Worm (Caenorhabditis elegans) whole organism, young adult: ENCODE data around the gene oxi-1.

Experiments used
- B0019.2 ChIP-seq: fragments of 200-800 bp; sonication (Bioruptor generic); conservative IDR thresholded peaks from 2 replicates; pipeline ENCODE4 v1.3.6; 2022; ENCODE audit warnings: missing genetic modification reagents, missing genetic modification characterization, missing compliant biosample characterization
- B0035.1 ChIP-seq: sonication (generic microtip); optimal IDR thresholded peaks from 2 replicates; lab custom pipeline; 2016; ENCODE audit warnings: missing genetic modification characterization, mild to moderate bottlenecking, missing compliant biosample characterization, missing genotype, missing genetic modification reagents
- F33H1.4 ChIP-seq: fragments of 200-800 bp; sonication (Bioruptor generic); IDR thresholded peaks from 2 replicates; pipeline ENCODE4 v1.3.6; 2022; ENCODE audit warnings: missing genetic modification reagents, missing genetic modification characterization, missing compliant biosample characterization
- F49E8.2 ChIP-seq: sonication (generic microtip); optimal IDR thresholded peaks from 3 replicates; lab custom pipeline; 2017; ENCODE audit warnings: missing genetic modification characterization, mild to moderate bottlenecking, missing compliant biosample characterization, antibody characterized with exemption, moderate library complexity; ENCODE audit not compliant: insufficient read depth
- F52B5.7 ChIP-seq: sonication (generic microtip); optimal IDR thresholded peaks from 2 replicates; lab custom pipeline; 2016; ENCODE audit warnings: mild to moderate bottlenecking, missing genetic modification characterization, missing compliant biosample characterization
- K12H6.12 ChIP-seq: fragments of 200-800 bp; sonication (Bioruptor generic); optimal IDR thresholded peaks from 2 replicates; lab custom pipeline; 2018; ENCODE audit warnings: mild to moderate bottlenecking, missing genetic modification characterization, missing compliant biosample characterization
- Y79H2A.3 ChIP-seq: fragments of 200-800 bp; sonication (Bioruptor generic); conservative IDR thresholded peaks from 2 replicates; pipeline ENCODE4 v1.3.6; 2022; ENCODE audit warnings: missing genetic modification reagents, missing genetic modification characterization, missing compliant biosample characterization
- akir-1 ChIP-seq: fragments of 200-800 bp; sonication (Bioruptor generic); optimal IDR thresholded peaks from 2 replicates; lab custom pipeline; 2018; ENCODE audit warnings: mild to moderate bottlenecking, missing genetic modification characterization, moderate library complexity, missing compliant biosample characterization
- aptf-2 ChIP-seq: fragments of 200-800 bp; sonication (Bioruptor generic); conservative IDR thresholded peaks from 2 replicates; pipeline ENCODE4 v1.3.6; 2022; ENCODE audit warnings: missing genetic modification reagents, missing genetic modification characterization, missing compliant biosample characterization
- aptf-3 ChIP-seq: fragments of 200-800 bp; sonication (Bioruptor generic); IDR thresholded peaks from 2 replicates; pipeline ENCODE4 v1.3.6; 2022; ENCODE audit warnings: missing genetic modification characterization, missing compliant biosample characterization
- attf-3 ChIP-seq: fragments of 200-800 bp; sonication (Bioruptor generic); conservative IDR thresholded peaks from 2 replicates; pipeline ENCODE4 v1.3.6; 2022; ENCODE audit warnings: missing genetic modification reagents, missing genetic modification characterization, missing compliant biosample characterization
- ccch-3 ChIP-seq: fragments of 200-800 bp; sonication (Bioruptor generic); optimal IDR thresholded peaks from 2 replicates; lab custom pipeline; 2018; ENCODE audit warnings: mild to moderate bottlenecking, missing genetic modification characterization, missing compliant biosample characterization
- cebp-2 ChIP-seq: fragments of 200-800 bp; sonication (Bioruptor generic); IDR thresholded peaks from 2 replicates; pipeline ENCODE4 v1.3.6; 2022; ENCODE audit warnings: missing genetic modification characterization, missing compliant biosample characterization
- ceh-100 ChIP-seq: fragments of 200-800 bp; sonication (Bioruptor generic); IDR thresholded peaks from 2 replicates; pipeline ENCODE4 v1.3.6; 2022; ENCODE audit warnings: missing genetic modification reagents, missing genetic modification characterization, missing compliant biosample characterization
- ceh-40 ChIP-seq: fragments of 200-800 bp; sonication (Bioruptor generic); IDR thresholded peaks from 2 replicates; pipeline ENCODE4 v1.3.6; 2022; ENCODE audit warnings: missing genetic modification characterization, missing compliant biosample characterization
- ceh-79 ChIP-seq: sonication (generic microtip); optimal IDR thresholded peaks from 2 replicates; lab custom pipeline; 2017; ENCODE audit warnings: mild to moderate bottlenecking, missing genetic modification characterization, missing compliant biosample characterization
- ceh-91 ChIP-seq: fragments of 200-800 bp; sonication (Bioruptor generic); IDR thresholded peaks from 2 replicates; pipeline ENCODE4 v1.3.6; 2022; ENCODE audit warnings: missing genetic modification reagents, missing genetic modification characterization, missing compliant biosample characterization
- dpl-1 ChIP-seq: fragments of 150-350 bp; optimal IDR thresholded peaks from 2 replicates; lab custom pipeline; 2014; ENCODE audit warnings: missing biosample characterization, missing genetic modification reagents, missing genetic modification characterization
- egl-18 ChIP-seq: fragments of 200-800 bp; sonication (Bioruptor generic); IDR thresholded peaks from 2 replicates; pipeline ENCODE4 v1.3.6; 2022; ENCODE audit warnings: missing genetic modification reagents, missing genetic modification characterization, missing compliant biosample characterization
- ets-4 ChIP-seq: fragments of 200-800 bp; sonication (Bioruptor generic); optimal IDR thresholded peaks from 2 replicates; lab custom pipeline; 2018; ENCODE audit warnings: mild to moderate bottlenecking, missing genetic modification characterization, missing compliant biosample characterization
- gei-17 ChIP-seq: fragments of 200-800 bp; sonication (Bioruptor generic); optimal IDR thresholded peaks from 2 replicates; lab custom pipeline; 2018; ENCODE audit warnings: mild to moderate bottlenecking, missing genetic modification characterization, missing compliant biosample characterization
- him-1 ChIP-seq: sonication (generic microtip); optimal IDR thresholded peaks from 2 replicates; lab custom pipeline; 2016; ENCODE audit warnings: missing genotype, missing genetic modification reagents, missing genetic modification characterization, missing compliant biosample characterization
- hlh-26 ChIP-seq: fragments of 200-800 bp; sonication (Bioruptor generic); conservative IDR thresholded peaks from 2 replicates; pipeline ENCODE4 v1.3.6; 2022; ENCODE audit warnings: missing genetic modification reagents, missing genetic modification characterization, missing compliant biosample characterization
- hmg-20 ChIP-seq: fragments of 200-800 bp; sonication (Bioruptor generic); IDR thresholded peaks from 2 replicates; pipeline ENCODE4 v1.3.6; 2022; ENCODE audit warnings: missing genetic modification reagents, missing genetic modification characterization, missing compliant biosample characterization
- lag-1 ChIP-seq: fragments of 200-800 bp; sonication (Bioruptor generic); IDR thresholded peaks from 2 replicates; pipeline ENCODE4 v1.3.6; 2022; ENCODE audit warnings: missing genetic modification reagents, missing genetic modification characterization, missing compliant biosample characterization
- let-607 ChIP-seq, 2 experiments: fragments of 200-800 bp in 1 of 2; sonication (Bioruptor generic) in 1 of 2; sonication (generic microtip) in 1 of 2; optimal IDR thresholded peaks; 2 replicates each; lab custom pipeline; 2016 to 2018; ENCODE audit warnings: mild to moderate bottlenecking in 2 of 2, missing compliant biosample characterization in 2 of 2, missing genetic modification characterization in 2 of 2, moderate library complexity in 2 of 2, missing genotype in 1 of 2
- lin-40 ChIP-seq: sonication (generic microtip); optimal IDR thresholded peaks from 2 replicates; lab custom pipeline; 2016; ENCODE audit warnings: missing genetic modification characterization, mild to moderate bottlenecking, missing compliant biosample characterization, missing genotype, missing genetic modification reagents
- lin-54 ChIP-seq: fragments of 200-800 bp; sonication (Bioruptor generic); optimal IDR thresholded peaks from 2 replicates; lab custom pipeline; 2018; ENCODE audit warnings: mild to moderate bottlenecking, missing genetic modification characterization, missing compliant biosample characterization
- lir-1 ChIP-seq: fragments of 200-800 bp; sonication (Bioruptor generic); conservative IDR thresholded peaks from 2 replicates; pipeline ENCODE4 v1.3.6; 2022; ENCODE audit warnings: missing genetic modification reagents, missing genetic modification characterization, missing compliant biosample characterization
- madf-3 ChIP-seq: fragments of 200-800 bp; sonication (Bioruptor generic); IDR thresholded peaks from 2 replicates; pipeline ENCODE4 v1.3.6; 2022; ENCODE audit warnings: missing genetic modification reagents, missing genetic modification characterization, missing compliant biosample characterization
- mcd-1 ChIP-seq: fragments of 200-800 bp; sonication (Bioruptor generic); IDR thresholded peaks from 2 replicates; pipeline ENCODE4 v1.3.6; 2022; ENCODE audit warnings: missing genetic modification reagents, missing genetic modification characterization, missing compliant biosample characterization
- mel-28 ChIP-seq: sonication (generic microtip); optimal IDR thresholded peaks from 2 replicates; lab custom pipeline; 2016; ENCODE audit warnings: borderline replicate concordance, mild to moderate bottlenecking, missing genetic modification characterization, missing compliant biosample characterization
- mes-4 ChIP-seq: sonication (generic microtip); optimal IDR thresholded peaks from 2 replicates; lab custom pipeline; 2016; ENCODE audit warnings: missing genotype, missing genetic modification characterization, missing compliant biosample characterization
- nhr-27 ChIP-seq: fragments of 200-800 bp; sonication (Bioruptor generic); optimal IDR thresholded peaks from 2 replicates; lab custom pipeline; 2018; ENCODE audit warnings: mild to moderate bottlenecking, missing genetic modification characterization, moderate library complexity, missing compliant biosample characterization
- nhr-90 ChIP-seq: sonication (generic microtip); optimal IDR thresholded peaks from 2 replicates; lab custom pipeline; 2016; ENCODE audit warnings: missing genotype, mild to moderate bottlenecking, missing genetic modification characterization, missing compliant biosample characterization
- rcor-1 ChIP-seq: fragments of 200-800 bp; sonication (Bioruptor generic); IDR thresholded peaks from 2 replicates; pipeline ENCODE4 v1.3.6; 2022; ENCODE audit warnings: missing genetic modification reagents, missing genetic modification characterization, missing compliant biosample characterization
- rec-8 ChIP-seq, 2 experiments: sonication (generic microtip); optimal IDR thresholded peaks; 2 replicates each; lab custom pipeline; 2016; ENCODE audit warnings: mild to moderate bottlenecking in 2 of 2, missing genetic modification characterization in 2 of 2, missing genetic modification reagents in 2 of 2, missing genotype in 2 of 2, missing biosample characterization in 1 of 2, missing compliant biosample characterization in 1 of 2, moderate library complexity in 1 of 2
- repo-1 ChIP-seq: sonication (generic microtip); optimal IDR thresholded peaks from 2 replicates; lab custom pipeline; 2017; ENCODE audit warnings: mild to moderate bottlenecking, missing genetic modification characterization, missing compliant biosample characterization
- snpc-1.1 ChIP-seq: sonication (generic microtip); optimal IDR thresholded peaks from 2 replicates; lab custom pipeline; 2017; ENCODE audit warnings: missing genetic modification characterization, mild to moderate bottlenecking, missing compliant biosample characterization, antibody characterized with exemption, moderate library complexity, missing genotype, missing genetic modification reagents; ENCODE audit not compliant: insufficient read depth
- snpc-3.4 ChIP-seq: sonication (generic microtip); optimal IDR thresholded peaks from 2 replicates; lab custom pipeline; 2017; ENCODE audit warnings: missing genetic modification characterization, mild to moderate bottlenecking, missing compliant biosample characterization, antibody characterized with exemption, moderate library complexity, missing genotype, missing genetic modification reagents
- sptf-2 ChIP-seq: fragments of 200-800 bp; sonication (Bioruptor generic); optimal IDR thresholded peaks from 2 replicates; lab custom pipeline; 2018; ENCODE audit warnings: mild to moderate bottlenecking, missing genetic modification characterization, missing compliant biosample characterization
- tbp1 ChIP-seq: fragments of 200-800 bp; sonication (Bioruptor generic); optimal IDR thresholded peaks from 2 replicates; lab custom pipeline; 2018; ENCODE audit warnings: mild to moderate bottlenecking, missing genetic modification characterization, missing compliant biosample characterization
- tbx-9 ChIP-seq: sonication (generic microtip); optimal IDR thresholded peaks from 2 replicates; lab custom pipeline; 2016; ENCODE audit warnings: borderline replicate concordance, missing genetic modification characterization, inconsistent platforms, missing compliant biosample characterization
- tlf-1 ChIP-seq: fragments of 200-800 bp; sonication (Bioruptor generic); optimal IDR thresholded peaks from 2 replicates; lab custom pipeline; 2018; ENCODE audit warnings: mild to moderate bottlenecking, missing genetic modification characterization, missing compliant biosample characterization
- unc-62 ChIP-seq: fragments of 150-350 bp; optimal IDR thresholded peaks from 2 replicates; lab custom pipeline; 2014; ENCODE audit warnings: missing biosample characterization, missing genetic modification reagents, missing genetic modification characterization
- zfh-2 ChIP-seq: fragments of 200-800 bp; sonication (Bioruptor generic); conservative IDR thresholded peaks from 2 replicates; pipeline ENCODE4 v1.3.6; 2022; ENCODE audit warnings: missing genetic modification reagents, missing genetic modification characterization, missing compliant biosample characterization
- ztf-26 ChIP-seq: sonication (generic microtip); optimal IDR thresholded peaks from 2 replicates; lab custom pipeline; 2017; ENCODE audit warnings: missing genetic modification characterization, missing compliant biosample characterization
- ztf-28 ChIP-seq: fragments of 200-800 bp; sonication (Bioruptor generic); IDR thresholded peaks from 2 replicates; pipeline ENCODE4 v1.3.6; 2022; ENCODE audit warnings: missing genetic modification reagents, missing genetic modification characterization, missing compliant biosample characterization

oxi-1 gene

DNA sequence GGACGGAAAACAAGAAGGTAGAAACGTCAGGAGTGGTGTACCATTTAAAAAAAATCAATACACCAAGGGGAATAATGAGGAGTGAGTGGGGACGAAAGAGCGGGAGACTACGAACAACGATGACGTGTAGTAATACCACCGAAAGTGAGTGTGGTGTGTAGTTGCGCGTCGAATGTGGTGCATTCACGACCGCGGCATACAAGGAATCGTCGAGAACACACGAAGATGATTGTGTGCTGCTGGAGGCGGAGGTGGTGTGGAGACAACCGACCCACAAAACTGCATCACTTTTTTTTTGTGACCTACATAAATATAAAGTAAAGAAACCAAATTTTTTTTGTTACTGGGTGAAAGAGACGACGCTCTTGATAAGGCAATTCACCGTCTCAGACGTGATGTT lies 39.7 kb upstream of the oxi-1 start:
- peak; percentile 49 for TF ChIP-seq ztf-26 (tag; lab: Kevin White, UChicago)
- no peak for TF ChIP-seq hmg-20
- TF ChIP-seq aptf-2 (GFP tag; lab: Robert Waterston, UW) = no peak
- TF ChIP-seq mel-28 (tag; lab: Kevin White, UChicago) = no peak
- TF ChIP-seq hlh-26 = no peak
- no peak for TF ChIP-seq aptf-3 (GFP tag; lab: Robert Waterston, UW)
- TF ChIP-seq mes-4 (tag; lab: Kevin White, UChicago) = no peak
- no peak for TF ChIP-seq ccch-3
- no peak for TF ChIP-seq sptf-2
- no peak for TF ChIP-seq snpc-1.1 (tag; lab: Kevin White, UChicago)
- TF ChIP-seq rec-8 (tag; optimal IDR thresholded peaks at IDR 0.05; lab: Kevin White, UChicago) = no peak
- TF ChIP-seq akir-1 (GFP tag; lab: Kevin White, UChicago) = no peak
- no peak for TF ChIP-seq B0035.1 (tag; lab: Kevin White, UChicago)
- peak; percentile 10 for TF ChIP-seq tbp1 (GFP tag; lab: Kevin White, UChicago)
- no peak for TF ChIP-seq unc-62 (GFP tag; lab: Kevin White, UChicago)
- peak; percentile 12 for TF ChIP-seq repo-1 (tag; lab: Kevin White, UChicago)
- no peak for TF ChIP-seq cebp-2 (GFP tag; lab: Robert Waterston, UW)
- TF ChIP-seq lag-1 (GFP tag; lab: Robert Waterston, UW) = no peak
- TF ChIP-seq nhr-90 (tag; lab: Kevin White, UChicago) = peak; percentile 14
- no peak for TF ChIP-seq ceh-91 (GFP tag; lab: Robert Waterston, UW)
- no peak for TF ChIP-seq ceh-79 (tag; lab: Kevin White, UChicago)
- TF ChIP-seq tlf-1 (GFP tag; lab: Kevin White, UChicago) = peak; percentile 4
- TF ChIP-seq madf-3 (GFP tag; lab: Robert Waterston, UW) = 0 out of 2 replicates have a peak, but pooled peaks have one; percentile 4
- no peak for TF ChIP-seq tbx-9 (tag; lab: Kevin White, UChicago)
- peak; percentile 15 for TF ChIP-seq K12H6.12 (tag; lab: Kevin White, UChicago)
- no peak for TF ChIP-seq B0019.2 (GFP tag; lab: Robert Waterston, UW)
- TF ChIP-seq lir-1 (GFP tag; lab: Robert Waterston, UW) = no peak
- no peak for TF ChIP-seq F33H1.4 (GFP tag; lab: Robert Waterston, UW)
- TF ChIP-seq attf-3 (GFP tag; lab: Robert Waterston, UW) = no peak
- TF ChIP-seq zfh-2 (GFP tag; lab: Robert Waterston, UW) = peak; percentile 54; the same call in 1 of the 2 replicates
- TF ChIP-seq ets-4 (GFP tag; lab: Kevin White, UChicago) = no peak
- no peak for TF ChIP-seq F52B5.7
- TF ChIP-seq lin-54 (GFP tag; lab: Kevin White, UChicago) = peak; percentile 38
- TF ChIP-seq let-607 (tag; optimal IDR thresholded peaks at IDR 0.05; lab: Kevin White, UChicago) = peak; percentile 64 to 88
- no peak for TF ChIP-seq rcor-1 (GFP tag; lab: Robert Waterston, UW)
- TF ChIP-seq mcd-1 (GFP tag; lab: Robert Waterston, UW) = peak; percentile 60
- TF ChIP-seq egl-18 (GFP tag; lab: Robert Waterston, UW) = no peak
- TF ChIP-seq F49E8.2 (tag; lab: Kevin White, UChicago) = no peak
- TF ChIP-seq him-1 (tag; lab: Kevin White, UChicago) = no peak
- no peak for TF ChIP-seq snpc-3.4 (tag; lab: Kevin White, UChicago)
- TF ChIP-seq gei-17 = no peak
- TF ChIP-seq lin-40 (tag; lab: Kevin White, UChicago) = peak; percentile 62
- no peak for TF ChIP-seq Y79H2A.3
- no peak for TF ChIP-seq ztf-28 (GFP tag; lab: Robert Waterston, UW)
- no peak for TF ChIP-seq dpl-1 (GFP tag; lab: Kevin White, UChicago)
- no peak for TF ChIP-seq ceh-40
- TF ChIP-seq ceh-100 = no peak
- no peak for TF ChIP-seq nhr-27
